Worm (Caenorhabditis elegans): ENCODE measurements around the gene acl-9.

Gene acl-9

DNA sequence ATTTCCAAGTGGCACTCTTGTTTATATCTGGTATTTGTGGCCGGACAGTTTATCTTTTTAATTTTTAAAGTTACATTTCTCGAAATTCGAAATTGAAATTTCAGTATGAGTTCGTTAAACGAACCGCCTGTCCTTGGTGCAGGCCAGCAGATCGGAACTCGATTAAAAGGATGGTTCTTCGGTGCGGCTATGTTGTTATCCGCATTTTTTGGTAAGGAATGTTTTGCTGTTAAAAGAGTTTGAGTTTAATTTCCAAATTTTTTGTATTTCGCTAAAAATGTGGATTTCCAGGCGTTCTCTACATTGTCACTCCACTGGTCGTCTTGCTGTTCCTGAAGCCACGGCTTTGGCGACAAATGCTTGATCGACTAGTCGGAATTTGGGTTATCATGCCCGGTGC is at the start of gene acl-9:
Gene acl-9 (plus strand): TSS at position 105 of the 400 bp plus-strand sequence.
- no peak for TF ChIP-seq unc-62 (GFP tag; optimal IDR thresholded peaks at IDR 0.05)

DNA sequence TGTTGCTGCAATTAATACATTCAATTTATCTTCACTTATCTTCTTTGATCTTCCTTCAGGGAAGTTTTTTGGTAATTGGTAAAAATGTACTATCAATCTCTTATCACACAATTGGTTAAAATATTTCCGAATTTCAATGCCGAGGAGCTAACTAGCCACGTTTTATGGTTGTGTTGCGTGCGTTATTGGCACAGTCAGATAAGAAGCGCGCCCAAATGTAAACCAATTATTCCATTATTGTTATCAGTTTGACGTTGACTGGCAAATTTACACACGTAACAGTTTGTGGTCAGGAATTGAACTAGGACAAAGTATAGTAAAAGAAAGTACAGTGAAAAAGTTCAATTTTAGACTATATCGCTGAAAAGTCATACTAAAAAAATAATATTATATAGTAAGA is 45.4 kb upstream of the acl-9 start:
- TF ChIP-seq unc-62 (GFP tag; optimal IDR thresholded peaks at IDR 0.05): no peak

DNA sequence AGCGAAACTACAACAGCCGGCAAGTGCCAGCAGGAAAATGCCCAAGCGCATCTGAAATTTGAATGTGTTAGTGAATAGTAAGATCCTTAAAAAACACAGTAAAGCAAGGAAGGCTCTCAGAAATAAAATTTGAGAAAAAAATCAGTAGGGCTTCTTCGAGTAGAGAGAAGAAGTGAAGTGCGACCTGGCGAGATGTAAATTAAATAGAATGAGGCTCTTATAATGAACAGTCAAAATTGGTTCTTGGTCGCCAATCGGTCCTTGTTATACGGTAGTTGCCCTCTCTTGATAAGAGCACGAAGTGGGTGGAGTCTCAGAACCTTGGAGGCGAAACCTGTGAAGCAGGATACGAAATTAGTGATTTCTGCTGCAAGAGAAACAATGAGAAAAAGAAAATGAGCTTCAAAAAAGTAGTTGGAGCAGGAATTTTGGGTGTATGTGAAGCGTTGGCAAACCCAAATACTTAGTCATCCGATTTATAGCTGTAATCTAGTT is 44.2 kb upstream of the acl-9 start, which contains the start of gene bcf-1:
Gene bcf-1 (minus strand): TSS at position 51 of the 495 bp plus-strand sequence.
- no peak for TF ChIP-seq unc-62 (GFP tag; optimal IDR thresholded peaks at IDR 0.05)

DNA sequence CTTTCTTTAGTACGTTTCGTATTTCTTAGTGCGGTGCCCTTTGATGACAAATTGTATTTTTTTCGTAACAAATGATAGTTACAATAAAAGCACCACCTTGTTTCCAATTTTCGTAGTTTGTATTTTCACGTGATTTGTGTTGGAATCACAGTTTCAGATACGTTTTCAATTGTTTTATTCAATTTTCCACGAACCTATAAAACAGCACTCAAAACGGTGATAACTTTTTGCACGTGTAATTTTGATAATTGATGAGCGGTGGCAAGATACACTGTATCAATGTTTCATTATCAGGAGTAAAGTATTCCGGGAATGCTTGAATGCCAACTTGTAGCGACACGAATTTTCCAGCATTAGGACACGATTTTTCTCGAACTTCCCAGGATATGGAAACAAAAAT is 41.9 kb upstream of the acl-9 start:
- no peak for TF ChIP-seq unc-62 (GFP tag; optimal IDR thresholded peaks at IDR 0.05)

DNA sequence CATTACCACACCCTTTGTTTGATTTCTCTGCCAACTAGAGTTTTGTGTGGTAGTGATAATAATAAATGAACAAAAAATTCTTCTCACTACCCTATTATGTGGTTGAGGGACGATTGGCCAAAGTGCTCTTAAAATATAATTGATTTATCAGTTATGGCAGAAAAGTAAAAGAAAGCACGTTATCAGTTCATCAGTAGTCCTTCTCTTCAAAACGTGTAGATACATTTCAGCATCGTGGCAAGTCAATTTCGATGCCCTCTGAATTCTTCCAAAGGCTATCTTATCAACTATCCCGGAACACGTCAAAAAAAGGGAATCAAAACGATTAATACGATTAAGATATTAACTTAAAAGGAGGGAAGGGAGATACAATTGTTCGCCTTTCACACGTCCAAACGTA is 40.0 kb upstream of the acl-9 start:
- no peak for TF ChIP-seq unc-62 (GFP tag; optimal IDR thresholded peaks at IDR 0.05)

DNA sequence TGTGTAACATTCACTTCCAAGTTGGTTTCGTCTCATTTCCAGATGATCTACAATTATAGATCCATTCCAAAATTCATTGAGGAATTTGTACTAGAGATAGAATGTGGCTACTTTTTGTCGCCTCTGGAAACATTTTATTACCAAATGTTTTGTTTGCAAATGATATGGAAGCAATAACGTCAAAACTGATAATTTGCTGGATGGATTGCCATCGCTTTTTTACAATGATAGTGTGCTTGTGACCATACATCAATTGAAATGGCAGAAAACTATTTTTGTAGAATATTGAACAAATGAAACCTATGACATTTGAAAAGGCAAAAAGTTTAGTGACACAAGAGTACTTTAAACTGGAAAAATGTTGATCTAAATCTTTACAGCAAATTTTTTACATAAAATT is 38.6 kb upstream of the acl-9 start:
- no peak for TF ChIP-seq unc-62 (GFP tag; optimal IDR thresholded peaks at IDR 0.05)

DNA sequence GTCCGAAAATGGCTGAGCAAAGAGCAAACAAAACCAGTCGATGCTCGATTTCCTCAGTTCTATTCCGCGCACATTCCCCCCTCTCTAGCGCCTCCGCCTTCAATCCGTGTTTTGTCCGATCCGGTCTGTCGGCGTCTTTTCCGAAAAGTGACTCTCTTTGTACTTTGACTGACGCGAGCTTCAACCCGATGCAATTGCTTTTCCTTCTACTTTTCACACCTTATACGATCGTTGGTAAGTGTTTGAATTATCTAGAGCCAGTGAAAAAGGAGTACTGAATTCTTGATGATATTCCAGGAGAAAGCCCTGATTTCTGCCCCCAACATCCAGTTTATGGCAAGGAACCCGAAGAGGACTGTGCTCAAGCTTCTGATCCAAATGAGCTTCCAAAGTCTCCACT is 38.0 kb upstream of the acl-9 start, which contains the start of gene cht-6:
Gene cht-6 (plus strand): TSS at position 9 of the 400 bp plus-strand sequence.
- no peak for TF ChIP-seq unc-62 (GFP tag; optimal IDR thresholded peaks at IDR 0.05)

DNA sequence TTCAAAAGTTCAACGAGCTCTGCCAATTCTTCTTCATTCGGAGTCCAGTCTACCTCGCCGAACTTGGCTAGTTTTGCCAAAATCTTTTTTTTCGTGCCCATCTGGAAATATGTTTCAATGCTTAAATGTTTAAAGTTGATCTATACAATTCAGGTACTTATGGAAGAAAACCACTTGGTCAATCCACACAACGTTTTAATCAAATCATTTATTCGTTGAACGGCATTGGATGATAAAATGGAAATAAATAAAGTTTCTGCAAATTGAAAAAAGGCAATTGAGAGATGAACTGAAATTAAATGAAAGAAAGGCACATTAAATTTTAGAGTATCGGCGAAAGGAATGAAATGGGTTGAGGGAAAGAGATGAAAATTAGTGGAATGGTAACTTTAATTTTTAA is 29.0 kb upstream of the acl-9 start, which contains the start of gene urb-1:
Gene urb-1 (minus strand): TSS at position 101 of the 400 bp plus-strand sequence.
- no peak for TF ChIP-seq unc-62 (GFP tag; optimal IDR thresholded peaks at IDR 0.05)

DNA sequence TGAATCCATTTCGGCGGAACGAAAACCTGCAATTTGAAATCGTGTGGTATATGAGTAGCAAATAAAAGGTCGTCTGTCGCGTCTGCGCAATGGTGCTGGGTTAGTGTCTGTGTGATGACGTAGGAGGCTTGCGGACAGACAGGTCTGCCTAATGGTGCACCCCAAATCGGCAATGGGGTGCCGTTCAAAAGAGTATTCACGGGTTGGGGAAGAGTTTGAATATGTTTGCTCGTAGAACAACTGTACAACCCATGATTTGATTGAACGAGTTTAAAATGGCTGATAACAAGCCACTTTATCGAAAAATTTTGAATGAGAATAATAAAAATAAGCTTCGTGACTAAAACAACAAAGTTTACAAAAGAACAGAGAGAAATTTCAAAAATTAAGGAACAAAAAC is 27.1 kb upstream of the acl-9 start, which contains the start of gene T05H4.11:
Gene T05H4.11 (minus strand): TSS at position 335 of the 400 bp plus-strand sequence.
- TF ChIP-seq unc-62 (GFP tag; optimal IDR thresholded peaks at IDR 0.05): no peak

DNA sequence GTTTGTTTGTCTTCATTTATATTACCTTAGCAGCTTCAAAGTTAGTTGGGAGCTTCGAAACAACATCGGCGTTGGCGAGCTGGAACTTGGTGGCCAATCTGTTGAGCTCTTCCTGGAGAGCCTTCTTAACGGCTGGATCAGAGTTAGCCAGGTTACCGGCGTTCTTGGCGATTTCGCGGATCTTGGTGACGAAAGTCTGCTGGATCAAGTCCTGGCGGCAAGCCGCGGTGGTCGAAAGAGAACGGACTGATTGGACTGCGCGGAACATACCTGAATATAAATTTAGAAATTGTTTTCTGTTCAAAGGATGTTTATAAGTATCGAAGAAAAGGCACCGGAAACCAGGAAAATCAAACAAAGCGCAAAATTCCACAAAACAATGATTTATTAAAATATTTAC is 26.2 kb upstream of the acl-9 start, which contains the start of gene atp-4:
Gene atp-4 (minus strand): TSS at position 270 of the 400 bp plus-strand sequence.
- no peak for TF ChIP-seq unc-62 (GFP tag; optimal IDR thresholded peaks at IDR 0.05)

DNA sequence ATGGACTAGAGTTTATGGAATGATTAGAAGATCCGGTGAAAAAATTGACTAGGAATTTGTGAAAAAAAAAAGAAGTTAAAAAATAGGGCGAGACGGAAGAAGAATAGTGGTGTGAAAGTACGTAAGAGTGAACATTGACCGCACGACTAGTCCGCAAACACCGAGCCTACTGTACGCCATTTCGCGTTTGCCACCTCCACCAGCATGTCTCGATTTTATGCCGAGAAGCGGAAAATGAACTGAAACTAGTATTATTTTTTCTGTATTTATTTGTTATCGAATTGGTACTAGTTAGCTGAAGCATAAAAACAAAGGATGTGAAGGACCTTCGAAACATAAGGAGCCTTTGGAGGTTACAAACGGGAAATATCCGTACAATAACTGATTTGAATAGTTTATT is 25.6 kb upstream of the acl-9 start:
- TF ChIP-seq unc-62 (GFP tag; optimal IDR thresholded peaks at IDR 0.05): no peak

DNA sequence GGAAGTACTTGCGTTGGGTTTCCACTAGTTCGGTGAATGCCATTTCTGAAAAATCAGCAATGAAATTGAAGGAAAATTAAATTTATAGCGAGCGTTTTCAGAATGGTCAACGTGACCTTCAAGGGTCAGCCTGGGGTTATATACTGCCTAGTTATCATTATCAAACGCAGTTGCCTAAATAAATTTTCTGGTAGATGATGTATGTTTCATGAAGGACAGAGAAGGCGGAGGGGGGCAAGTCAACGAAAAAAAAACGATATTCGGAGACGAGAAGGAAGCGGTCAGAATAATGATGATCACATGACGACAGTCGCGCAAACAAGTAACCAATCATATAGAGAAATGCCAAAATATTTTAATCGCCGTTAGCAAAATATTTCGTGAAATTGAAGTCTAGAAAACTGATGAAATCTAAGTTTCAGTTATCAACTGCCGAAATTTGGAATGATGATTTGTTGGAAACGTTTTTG is 23.1 kb upstream of the acl-9 start, which contains the start of gene alh-4:
Gene alh-4 (minus strand): TSS at position 51 of the 470 bp plus-strand sequence.
- TF ChIP-seq unc-62 (GFP tag; optimal IDR thresholded peaks at IDR 0.05): no peak

DNA sequence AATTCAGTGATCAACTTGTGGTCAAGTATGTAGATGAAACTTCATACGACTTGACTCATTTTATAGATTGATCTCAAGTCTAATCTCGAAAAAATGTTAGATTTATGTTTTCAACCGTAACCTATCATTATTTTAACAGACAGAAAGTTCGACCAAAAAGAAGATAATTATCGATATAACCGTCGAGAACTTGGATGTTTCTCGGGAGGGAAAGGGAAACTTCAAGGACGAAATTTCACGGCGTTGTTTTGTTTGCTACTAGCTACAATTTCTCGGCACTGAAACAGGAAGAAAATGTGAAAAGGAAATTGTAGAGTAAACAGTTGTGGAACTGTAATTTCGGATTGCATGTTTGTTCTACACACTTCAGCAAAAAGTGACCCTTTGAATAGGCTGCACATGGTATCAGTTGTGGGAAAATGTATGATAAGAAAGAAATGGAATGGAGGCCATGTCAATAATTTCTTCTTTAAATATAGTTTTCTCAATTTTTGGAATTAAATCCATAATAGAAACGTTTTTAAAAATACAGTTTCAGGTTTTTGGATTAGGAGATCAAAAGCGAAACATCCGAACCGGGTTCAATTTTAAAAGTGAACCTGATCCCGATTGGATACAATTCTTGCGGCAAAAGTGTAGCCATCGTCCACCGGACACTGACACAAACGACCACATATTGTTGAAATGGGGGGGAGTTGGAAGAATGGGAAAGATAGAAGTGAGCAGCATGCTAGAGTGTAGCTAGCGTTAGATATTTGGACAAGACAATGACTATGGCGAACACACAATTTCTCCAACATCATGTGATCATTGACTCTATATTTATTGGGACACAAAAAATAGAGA is 22.3 kb upstream of the acl-9 start:
- TF ChIP-seq unc-62 (GFP tag; optimal IDR thresholded peaks at IDR 0.05): no peak

DNA sequence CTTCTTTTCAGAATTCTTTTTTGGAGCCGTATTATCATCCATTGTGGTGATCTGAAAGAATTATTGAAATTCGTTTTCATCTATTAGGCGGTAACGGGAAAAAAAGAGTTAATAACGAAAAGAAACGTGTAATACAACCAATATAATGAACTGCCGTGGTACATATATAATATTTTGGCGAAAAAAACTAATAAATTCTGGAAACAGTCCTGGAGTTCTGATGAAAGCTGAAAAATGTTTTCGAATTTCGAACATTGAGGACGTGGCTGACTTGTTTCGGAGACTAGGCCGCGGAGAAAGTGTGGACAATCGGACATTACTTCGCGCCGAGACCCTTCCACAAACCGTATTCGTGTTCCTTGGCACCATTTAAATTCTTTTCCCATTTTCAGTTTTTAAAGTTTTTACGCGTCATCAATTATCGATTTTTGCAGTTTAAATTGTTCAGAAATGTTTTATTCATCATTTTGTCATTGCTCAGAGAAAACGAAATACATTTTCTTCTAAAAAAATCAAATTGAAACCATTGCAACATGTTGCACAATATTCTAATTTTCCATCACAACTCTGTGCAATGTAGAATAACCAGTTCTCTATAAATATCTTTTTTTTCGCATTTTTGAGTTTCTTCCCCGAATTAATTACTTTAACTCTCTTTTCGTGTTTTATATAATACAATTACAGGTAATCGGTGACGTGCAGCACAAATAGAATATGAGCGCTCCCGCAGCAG is 19.4 kb upstream of the acl-9 start, which contains the start of the genes gad-1 and erfa-1:
Gene gad-1 (minus strand): TSS at position 51 of the 733 bp plus-strand sequence.
Gene erfa-1 (plus strand): TSS at position 683 of the 733 bp plus-strand sequence.
- TF ChIP-seq unc-62 (GFP tag; optimal IDR thresholded peaks at IDR 0.05): no peak

DNA sequence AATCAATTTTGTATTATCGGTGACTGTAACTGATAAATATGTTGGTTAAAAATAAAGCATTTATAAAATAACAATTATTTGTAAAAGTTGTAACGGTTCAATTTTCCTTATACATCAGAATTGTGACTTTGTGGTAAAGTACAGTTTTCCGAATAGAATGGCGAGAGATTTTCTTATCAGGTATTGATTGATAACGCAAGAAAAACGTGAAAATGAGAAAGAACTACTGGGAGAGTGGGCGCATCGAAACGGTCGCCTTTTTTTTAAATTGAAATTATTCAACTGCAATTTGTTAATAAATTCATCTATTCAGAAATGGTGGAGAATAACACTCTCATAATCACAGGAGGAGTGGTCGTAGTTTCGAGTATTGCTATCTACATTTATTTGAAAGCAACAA is 16.7 kb upstream of the acl-9 start, which contains the start of gene hpo-19:
Gene hpo-19 (plus strand): TSS at position 314 of the 400 bp plus-strand sequence.
- no peak for TF ChIP-seq unc-62 (GFP tag; optimal IDR thresholded peaks at IDR 0.05)

DNA sequence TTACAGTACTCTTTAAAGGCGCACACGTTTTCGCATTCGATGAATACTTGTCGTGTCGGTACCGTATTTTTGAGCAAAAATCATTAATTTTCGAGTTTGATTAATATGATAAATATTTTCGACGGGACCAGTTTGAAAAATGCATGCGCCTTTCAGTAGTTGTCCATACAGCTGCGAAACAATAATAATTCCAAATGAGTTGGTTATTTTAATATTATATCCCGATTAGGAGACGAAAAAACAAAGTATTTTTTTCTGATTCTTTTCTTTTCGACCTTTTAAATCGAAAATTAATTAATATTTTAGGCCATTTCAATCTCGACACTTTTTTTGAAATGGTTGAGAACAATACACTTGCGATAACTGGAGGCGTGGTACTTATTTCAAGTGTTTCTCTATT is 14.4 kb upstream of the acl-9 start, which contains the start of gene T05H4.4:
Gene T05H4.4 (plus strand): TSS at position 301 of the 400 bp plus-strand sequence.
- TF ChIP-seq unc-62 (GFP tag; optimal IDR thresholded peaks at IDR 0.05): no peak
